Worm (Caenorhabditis elegans): Measurements from ENCODE around the gene bus-8A.

DNA sequence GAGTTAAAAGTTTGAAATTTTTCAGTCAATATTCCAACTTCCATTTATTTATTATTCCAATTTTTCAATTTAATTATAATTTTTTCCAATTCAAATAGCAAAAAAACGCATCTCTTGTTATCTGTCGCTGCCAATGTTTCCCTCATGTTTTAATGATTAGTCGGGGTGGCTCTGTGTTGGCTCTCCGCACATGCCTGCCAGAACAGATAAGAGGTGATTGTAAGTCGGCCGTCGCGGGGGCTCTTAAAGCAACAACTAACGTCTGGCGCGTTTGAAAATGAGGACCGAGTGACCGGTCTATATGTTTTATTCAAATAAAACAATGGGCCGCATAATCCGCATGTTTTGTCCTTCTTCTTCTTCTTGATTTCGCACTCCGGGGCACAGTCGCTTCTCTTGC lies 16.4 kb upstream of the bus-8A start:
- no peak for TF ChIP-seq blmp-1 (tag; optimal IDR thresholded peaks at IDR 0.05)
- no peak for TF ChIP-seq nhr-77 (tag; optimal IDR thresholded peaks at IDR 0.05)

Data from whole organism, L1 larva.